Fruit fly (Drosophila melanogaster) whole organism, embryonic: Measurements from ENCODE around the gene CG31908.
A peak's percentile ranks its signal among the peaks of the same experiment; 100 is the strongest.

Experiments used
- Blimp-1 ChIP-seq: fragments of 200-800 bp; sonication (Bioruptor generic); optimal IDR thresholded peaks from 3 replicates; lab custom pipeline; 2018; ENCODE audit warnings: missing biosample characterization, missing genetic modification characterization, mild to moderate bottlenecking, moderate library complexity, missing genetic modification reagents
- CG10321 ChIP-seq: fragments of 200-800 bp; sonication (Bioruptor generic); IDR thresholded peaks from 2 replicates; pipeline ENCODE4 v1.3.6; 2022; ENCODE audit warnings: missing biosample characterization, missing genetic modification characterization
- CG11504 ChIP-seq: fragments of 200-800 bp; sonication (Bioruptor generic); optimal IDR thresholded peaks from 3 replicates; lab custom pipeline; 2019; ENCODE audit warnings: missing biosample characterization, mild to moderate bottlenecking, missing genetic modification characterization, moderate library complexity
- CG11560 ChIP-seq: fragments of 200-800 bp; sonication (Bioruptor generic); IDR thresholded peaks from 3 replicates; pipeline ENCODE4 v1.3.6; 2022; ENCODE audit warnings: missing biosample characterization, missing genetic modification characterization
- CG12104 ChIP-seq: fragments of 200-800 bp; sonication (Bioruptor generic); optimal IDR thresholded peaks from 3 replicates; lab custom pipeline; 2016; ENCODE audit warnings: missing biosample characterization, missing genetic modification characterization
- CG12659 ChIP-seq: fragments of 200-800 bp; sonication (Bioruptor generic); optimal IDR thresholded peaks from 3 replicates; lab custom pipeline; 2017; ENCODE audit warnings: mild to moderate bottlenecking, missing biosample characterization, missing genetic modification reagents, missing genetic modification characterization
- CG12769 ChIP-seq: fragments of 200-800 bp; sonication (Bioruptor generic); optimal IDR thresholded peaks from 2 replicates; lab custom pipeline; 2019; ENCODE audit warnings: missing biosample characterization, mild to moderate bottlenecking, missing genetic modification characterization, moderate library complexity
- CG13775 ChIP-seq: fragments of 200-800 bp; sonication (Bioruptor generic); optimal IDR thresholded peaks from 3 replicates; lab custom pipeline; 2017; ENCODE audit warnings: missing biosample characterization, mild to moderate bottlenecking, missing genetic modification characterization
- CG14441 ChIP-seq: fragments of 200-800 bp; sonication (Bioruptor generic); IDR thresholded peaks from 2 replicates; pipeline ENCODE4 v1.3.6; 2022; ENCODE audit warnings: missing biosample characterization, missing genetic modification characterization
- CG1529 ChIP-seq: fragments of 200-800 bp; sonication (Bioruptor generic); optimal IDR thresholded peaks from 3 replicates; lab custom pipeline; 2018; ENCODE audit warnings: missing biosample characterization, missing genetic modification characterization
- CG17385 ChIP-seq: fragments of 200-800 bp; sonication (Bioruptor generic); optimal IDR thresholded peaks from 3 replicates; lab custom pipeline; 2018; ENCODE audit warnings: missing biosample characterization, mild to moderate bottlenecking, missing genetic modification characterization
- CG30020 ChIP-seq: fragments of 200-800 bp; optimal IDR thresholded peaks from 2 replicates; lab custom pipeline; 2019; ENCODE audit warnings: missing biosample characterization, mild to moderate bottlenecking, missing genetic modification characterization, moderate library complexity
- CG30403 ChIP-seq: fragments of 200-800 bp; sonication (Bioruptor generic); optimal IDR thresholded peaks from 3 replicates; lab custom pipeline; 2016; ENCODE audit warnings: missing biosample characterization, missing genetic modification characterization
- CG31365 ChIP-seq: fragments of 200-800 bp; sonication (Bioruptor generic); optimal IDR thresholded peaks from 2 replicates; lab custom pipeline; 2018; ENCODE audit warnings: missing biosample characterization, mild to moderate bottlenecking, missing genetic modification characterization
- CG3281 ChIP-seq: fragments of 200-800 bp; sonication (Bioruptor generic); optimal IDR thresholded peaks from 3 replicates; lab custom pipeline; 2017; ENCODE audit warnings: missing biosample characterization, mild to moderate bottlenecking, missing genetic modification characterization
- CG34224 ChIP-seq: fragments of 200-800 bp; sonication (Bioruptor generic); IDR thresholded peaks from 3 replicates; pipeline ENCODE4 v1.3.6; 2022; ENCODE audit warnings: missing biosample characterization, missing genetic modification characterization; ENCODE audit not compliant: partially characterized antibody
- Fer3 ChIP-seq: fragments of 200-800 bp; sonication (Bioruptor generic); optimal IDR thresholded peaks from 2 replicates; lab custom pipeline; 2018; ENCODE audit warnings: missing biosample characterization, mild to moderate bottlenecking, missing genetic modification characterization, moderate library complexity
- Hey ChIP-seq: fragments of 200-800 bp; sonication (Bioruptor generic); optimal IDR thresholded peaks from 3 replicates; lab custom pipeline; 2018; ENCODE audit warnings: missing biosample characterization, mild to moderate bottlenecking, missing genetic modification characterization
- Myb ChIP-seq: fragments of 200-800 bp; sonication (Bioruptor generic); optimal IDR thresholded peaks from 2 replicates; lab custom pipeline; 2016; ENCODE audit warnings: missing biosample characterization, missing genetic modification characterization
- Nf-YB ChIP-seq: fragments of 200-800 bp; sonication (Bioruptor generic); optimal IDR thresholded peaks from 3 replicates; lab custom pipeline; 2019; ENCODE audit warnings: missing biosample characterization, mild to moderate bottlenecking, missing genetic modification characterization, moderate library complexity
- PHDP ChIP-seq: fragments of 200-800 bp; sonication (Bioruptor generic); optimal IDR thresholded peaks from 3 replicates; lab custom pipeline; 2018; ENCODE audit warnings: missing biosample characterization, mild to moderate bottlenecking, missing genetic modification characterization, moderate library complexity
- Sin3A ChIP-seq: fragments of >200 bp; optimal IDR thresholded peaks from 2 replicates; lab custom pipeline; 2018
- Trl ChIP-seq, 3 experiments: fragments of >200 bp in 2 of 3; fragments of 200-800 bp in 1 of 3; sonication (Bioruptor generic) in 1 of 3; optimal IDR thresholded peaks; 2 replicates in 1 of 3; 3 replicates in 2 of 3; lab custom pipeline; 2016 to 2017; ENCODE audit warnings: missing biosample characterization in 1 of 3, missing genetic modification characterization in 1 of 3
- abd-A ChIP-seq: fragments of 200-800 bp; sonication (Bioruptor generic); optimal IDR thresholded peaks from 3 replicates; lab custom pipeline; 2019; ENCODE audit warnings: missing biosample characterization, mild to moderate bottlenecking, missing genetic modification characterization, moderate library complexity
- bowl ChIP-seq: fragments of 200-800 bp; sonication (Bioruptor generic); IDR thresholded peaks from 2 replicates; pipeline ENCODE4 v1.3.6; 2022; ENCODE audit warnings: missing biosample characterization, missing genetic modification characterization
- bsh ChIP-seq, 2 experiments: fragments of 200-800 bp; sonication (Bioruptor generic); optimal IDR thresholded peaks; 2 replicates each; lab custom pipeline; 2017 to 2018; ENCODE audit warnings: mild to moderate bottlenecking in 2 of 2, missing biosample characterization in 2 of 2, missing genetic modification characterization in 2 of 2, moderate library complexity in 1 of 2
- chinmo ChIP-seq: fragments of 200-800 bp; sonication (Bioruptor generic); IDR thresholded peaks from 4 replicates; pipeline ENCODE4 v1.3.6; 2022; ENCODE audit warnings: missing biosample characterization, missing genetic modification characterization; ENCODE audit not compliant: partially characterized antibody
- dan ChIP-seq: fragments of 200-800 bp; sonication (Bioruptor generic); IDR thresholded peaks from 2 replicates; pipeline ENCODE4 v1.3.6; 2022; ENCODE audit warnings: missing biosample characterization, missing genetic modification characterization
- dimm ChIP-seq: fragments of 200-800 bp; sonication (Bioruptor generic); IDR thresholded peaks from 2 replicates; pipeline ENCODE4 v1.3.6; 2022; ENCODE audit warnings: missing biosample characterization, missing genetic modification characterization
- her ChIP-seq: fragments of 200-800 bp; sonication (Bioruptor generic); optimal IDR thresholded peaks from 2 replicates; lab custom pipeline; 2016; ENCODE audit warnings: missing biosample characterization, missing genetic modification characterization
- hkb ChIP-seq, 2 experiments: fragments of 200-800 bp in 1 of 2; fragments of >200 bp in 1 of 2; sonication (Bioruptor generic) in 1 of 2; IDR thresholded peaks in 1 of 2; optimal IDR thresholded peaks in 1 of 2; 2 replicates each; pipeline versions ENCODE4 v1.3.6 to Lab custom; 2017 to 2022; ENCODE audit warnings: missing biosample characterization in 1 of 2, missing genetic modification characterization in 1 of 2
- insv ChIP-seq, 2 experiments: fragments of 200-800 bp; sonication (Bioruptor generic); optimal IDR thresholded peaks; 3 replicates each; lab custom pipeline; 2016 to 2018; ENCODE audit warnings: missing biosample characterization in 2 of 2, missing genetic modification characterization in 2 of 2
- kni ChIP-seq: fragments of 200-800 bp; sonication (Bioruptor generic); optimal IDR thresholded peaks from 3 replicates; lab custom pipeline; 2017; ENCODE audit warnings: mild to moderate bottlenecking, missing biosample characterization, missing genetic modification reagents, missing genetic modification characterization
- lov ChIP-seq, 2 experiments: fragments of 200-800 bp in 1 of 2; fragments of >200 bp in 1 of 2; sonication (Bioruptor generic) in 1 of 2; IDR thresholded peaks in 1 of 2; optimal IDR thresholded peaks in 1 of 2; 2 replicates in 1 of 2; 3 replicates in 1 of 2; pipeline versions ENCODE4 v1.3.6 to Lab custom; 2017 to 2022; ENCODE audit warnings: missing biosample characterization in 1 of 2, missing genetic modification characterization in 1 of 2
- maf-S ChIP-seq: fragments of 200-800 bp; sonication (Bioruptor generic); optimal IDR thresholded peaks from 2 replicates; lab custom pipeline; 2016; ENCODE audit warnings: missing biosample characterization, missing genetic modification characterization
- mam ChIP-seq: fragments of 200-800 bp; sonication (Bioruptor generic); optimal IDR thresholded peaks from 3 replicates; lab custom pipeline; 2016; ENCODE audit warnings: missing biosample characterization, missing genetic modification characterization
- otp ChIP-seq: fragments of 200-800 bp; sonication (Bioruptor generic); IDR thresholded peaks from 3 replicates; pipeline ENCODE4, ENCODE4 v1.3.6; 2022; ENCODE audit warnings: missing biosample characterization, missing genetic modification characterization
- sc ChIP-seq, 3 experiments: fragments of >200 bp in 2 of 3; fragments of 200-800 bp in 1 of 3; sonication (Bioruptor generic) in 1 of 3; optimal IDR thresholded peaks; 2 replicates in 2 of 3; 3 replicates in 1 of 3; lab custom pipeline; 2017; ENCODE audit warnings: mild to moderate bottlenecking in 1 of 3, missing biosample characterization in 1 of 3, missing genetic modification characterization in 1 of 3, missing genetic modification reagents in 1 of 3
- sd ChIP-seq: fragments of 200-800 bp; sonication (Bioruptor generic); optimal IDR thresholded peaks from 3 replicates; lab custom pipeline; 2018; ENCODE audit warnings: missing biosample characterization, mild to moderate bottlenecking, missing genetic modification characterization, moderate library complexity
- sqz ChIP-seq: fragments of 200-800 bp; sonication (Bioruptor generic); optimal IDR thresholded peaks from 3 replicates; lab custom pipeline; 2018; ENCODE audit warnings: missing biosample characterization, mild to moderate bottlenecking, missing genetic modification characterization
- sr ChIP-seq: fragments of 200-800 bp; sonication (Bioruptor generic); IDR thresholded peaks from 3 replicates; pipeline ENCODE4 v1.3.6; 2022; ENCODE audit warnings: missing biosample characterization, missing genetic modification characterization
- trem ChIP-seq: fragments of 200-800 bp; optimal IDR thresholded peaks from 3 replicates; lab custom pipeline; 2019; ENCODE audit warnings: missing biosample characterization, mild to moderate bottlenecking, missing genetic modification characterization, moderate library complexity
- vnd ChIP-seq: fragments of 200-800 bp; sonication (Bioruptor generic); IDR thresholded peaks from 3 replicates; pipeline ENCODE4 v1.3.6; 2022; ENCODE audit warnings: missing biosample characterization, missing genetic modification characterization; ENCODE audit not compliant: partially characterized antibody
- vvl ChIP-seq: fragments of 200-800 bp; sonication (Bioruptor generic); IDR thresholded peaks from 2 replicates; pipeline ENCODE4 v1.3.6; 2022; ENCODE audit warnings: missing biosample characterization, missing genetic modification characterization
- zfh1 ChIP-seq: fragments of 200-800 bp; sonication (Bioruptor generic); IDR thresholded peaks from 3 replicates; pipeline ENCODE4 v1.3.6; 2022; ENCODE audit warnings: missing biosample characterization, missing genetic modification characterization

Gene CG31908

DNA sequence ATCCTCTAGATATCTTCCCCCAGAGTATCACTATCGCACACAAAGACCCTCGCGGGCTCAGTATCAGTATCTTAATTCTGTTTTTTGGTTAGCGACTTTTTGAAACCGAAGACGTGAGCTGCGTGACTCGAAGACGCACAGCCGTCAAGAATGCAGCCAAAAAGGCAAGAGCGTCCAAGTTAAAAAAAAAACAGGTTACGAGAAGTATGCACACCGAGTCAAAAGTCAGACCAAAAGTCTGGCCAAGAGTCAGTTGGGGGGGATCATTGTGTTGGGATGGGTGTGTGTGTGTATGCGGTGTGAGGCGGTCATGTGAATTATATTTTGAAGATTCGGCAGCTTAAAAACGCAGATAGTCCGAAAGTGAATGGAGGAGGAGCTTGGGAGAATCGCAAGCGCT lies 21.7 kb downstream of the CG31908 start (continued):
- TF ChIP-seq zfh1 (GFP tag; lab: Robert Waterston, UW) (0 out of 3 replicates have a peak, but pooled peaks have one; percentile 3), CG14441 (GFP tag; lab: Robert Waterston, UW) (no peak), CG30403 (GFP tag; lab: Kevin White, UChicago) (no peak), mam (GFP tag; lab: Kevin White, UChicago) (no peak), insv (GFP tag; optimal IDR thresholded peaks at IDR 0.05; lab: Kevin White, UChicago) (no peak), CG17385 (GFP tag; lab: Kevin White, UChicago) (no peak), sc (optimal IDR thresholded peaks at IDR 0.05; lab: Kevin White, UChicago) (no peak), sc (GFP tag; optimal IDR thresholded peaks at IDR 0.05; lab: Kevin White, UChicago) (no peak), lov (optimal IDR thresholded peaks at IDR 0.05; lab: Kevin White, UChicago) (no peak), lov (GFP tag; IDR thresholded peaks at IDR 0.05; lab: Robert Waterston, UW) (no peak), kni (peak; percentile 16), sd (tag; lab: Kevin White, UChicago) (peak; percentile 28), Sin3A (lab: Kevin White, UChicago) (no peak), trem (tag; lab: Kevin White, UChicago) (no peak), Hey (tag; lab: Kevin White, UChicago) (no peak), Trl (optimal IDR thresholded peaks at IDR 0.05; lab: Kevin White, UChicago) (no peak), Trl (GFP tag; optimal IDR thresholded peaks at IDR 0.05; lab: Kevin White, UChicago) (no peak), maf-S (no peak), PHDP (tag; lab: Kevin White, UChicago) (no peak)

DNA sequence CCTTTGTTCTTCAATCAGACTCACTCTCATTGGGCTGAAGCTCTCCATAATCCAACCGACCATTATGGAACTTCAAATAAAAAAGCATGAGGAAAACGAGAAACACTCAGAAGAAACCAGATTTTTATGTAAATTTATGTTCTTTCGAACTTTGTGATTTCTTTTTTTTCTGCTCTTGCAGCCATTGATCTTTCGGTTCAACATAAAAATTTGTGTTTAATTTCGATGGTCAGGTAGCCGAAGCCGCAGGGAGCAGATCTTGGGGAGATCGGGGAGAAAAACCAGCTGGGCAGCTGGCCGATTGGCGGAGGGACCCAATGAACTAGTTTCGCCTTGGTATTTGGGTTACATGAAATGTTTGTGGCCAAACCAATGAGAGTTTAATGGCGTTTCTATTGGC lies 22.9 kb downstream of the CG31908 start:
- TF ChIP-seq abd-A (tag; lab: Kevin White, UChicago) (peak; percentile 48), Nf-YB (peak; percentile 20), CG12769 (tag; lab: Kevin White, UChicago) (peak; percentile 54), Blimp-1 (GFP tag; lab: Kevin White, UChicago) (peak; percentile 80), sd (tag; lab: Kevin White, UChicago) (peak; percentile 56), vvl (peak; percentile 31; the same call in 1 of the 2 replicates), sqz (peak; percentile 20), dimm (no peak), chinmo (GFP tag; lab: Robert Waterston, UW) (0 out of 4 replicates have a peak, but pooled peaks have one; percentile 60), CG13775 (GFP tag; lab: Kevin White, UChicago) (no peak), CG11504 (tag; lab: Kevin White, UChicago) (no peak)

- TF ChIP-seq chinmo (GFP tag; lab: Robert Waterston, UW): 0 out of 4 replicates have a peak, but pooled peaks have one; percentile 50
- TF ChIP-seq bowl (GFP tag; lab: Robert Waterston, UW): no peak
- TF ChIP-seq CG1529: no peak
- no peak for TF ChIP-seq her
- TF ChIP-seq Myb: no peak
- TF ChIP-seq Fer3 (tag; lab: Kevin White, UChicago): no peak
- no peak for TF ChIP-seq CG31365 (tag; lab: Kevin White, UChicago)
- TF ChIP-seq CG3281 (GFP tag; lab: Kevin White, UChicago): no peak
- peak; percentile 94 for TF ChIP-seq sd (tag; lab: Kevin White, UChicago)
- TF ChIP-seq CG10321: no peak
- TF ChIP-seq abd-A (tag; lab: Kevin White, UChicago): peak; percentile 15
Observed at dm6 chr2L:6998736-6999135, 28.5 kb downstream of the CG31908 start.

dm6 chr2L:6991085-6991484 lies 36.1 kb downstream of the CG31908 start:
- TF ChIP-seq CG30020 (no peak), hkb (optimal IDR thresholded peaks at IDR 0.05; lab: Kevin White, UChicago) (no peak), hkb (GFP tag; IDR thresholded peaks at IDR 0.05; lab: Robert Waterston, UW) (0 out of 2 replicates have a peak, but pooled peaks have one; percentile 16), CG12659 (GFP tag; lab: Kevin White, UChicago) (no peak), vnd (GFP tag; lab: Robert Waterston, UW) (no peak), dan (GFP tag; lab: Robert Waterston, UW) (no peak), sr (GFP tag; lab: Robert Waterston, UW) (no peak), CG11560 (no peak), bsh (GFP tag; optimal IDR thresholded peaks at IDR 0.05; lab: Kevin White, UChicago) (peak in 1 of 2 experiments; percentile 56), CG12104 (GFP tag; lab: Kevin White, UChicago) (no peak), otp (GFP tag; lab: Robert Waterston, UW) (peak; percentile 75; the same call in 1 of the 3 replicates), CG34224 (no peak)
